Fruit fly (Drosophila melanogaster): ENCODE results near the gene Lip4.

Gene Lip4

DNA sequence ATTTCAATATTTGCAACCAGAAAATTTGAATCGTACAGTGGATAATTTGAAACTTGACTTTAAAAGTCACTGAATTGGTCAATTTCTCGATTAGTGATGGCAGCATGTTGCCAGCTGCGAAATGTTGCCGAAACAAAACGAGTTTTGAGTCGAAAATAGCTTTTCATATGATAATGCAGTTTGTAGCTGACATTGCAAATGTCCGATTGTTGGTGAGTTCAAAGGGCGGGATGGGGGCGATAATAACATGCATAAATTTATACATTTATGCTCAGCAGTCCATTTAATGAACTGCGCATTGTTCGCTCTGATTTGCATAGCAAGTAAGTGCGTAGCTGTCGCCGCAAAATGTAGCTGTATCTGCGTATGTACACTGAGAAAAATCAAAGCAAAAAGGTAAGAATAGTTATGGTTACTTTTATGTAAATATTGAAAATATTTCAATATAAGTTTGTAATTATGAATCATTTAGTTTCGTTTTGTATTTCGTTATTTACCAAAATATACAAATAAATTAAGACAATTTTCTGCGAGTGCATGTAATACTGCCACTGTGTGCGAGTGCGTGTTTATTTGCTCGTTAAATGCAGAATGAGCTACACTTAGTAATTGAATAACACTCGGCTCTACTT lies at the start of gene Lip4 (continued):
- TF ChIP-seq Sox14 (GFP tag; optimal IDR thresholded peaks at IDR 0.05) (peak; percentile 46), Ets96B (tag; optimal IDR thresholded peaks at IDR 0.05) (peak; percentile 75), CG8632 (GFP tag; optimal IDR thresholded peaks at IDR 0.05) (peak; percentile 57), esn (GFP tag; optimal IDR thresholded peaks at IDR 0.05) (peak; percentile 65), dsx (GFP tag; optimal IDR thresholded peaks at IDR 0.05; ENCODE audit: poor library complexity, severe bottlenecking) (peak; percentile 73), acj6 (GFP tag; optimal IDR thresholded peaks at IDR 0.05) (peak; percentile 68), CG6163 (GFP tag; IDR thresholded peaks at IDR 0.05) (no peak), fkh (GFP tag; optimal IDR thresholded peaks at IDR 0.05) (peak; percentile 42), svp (GFP tag) (peak; percentile 84)

DNA sequence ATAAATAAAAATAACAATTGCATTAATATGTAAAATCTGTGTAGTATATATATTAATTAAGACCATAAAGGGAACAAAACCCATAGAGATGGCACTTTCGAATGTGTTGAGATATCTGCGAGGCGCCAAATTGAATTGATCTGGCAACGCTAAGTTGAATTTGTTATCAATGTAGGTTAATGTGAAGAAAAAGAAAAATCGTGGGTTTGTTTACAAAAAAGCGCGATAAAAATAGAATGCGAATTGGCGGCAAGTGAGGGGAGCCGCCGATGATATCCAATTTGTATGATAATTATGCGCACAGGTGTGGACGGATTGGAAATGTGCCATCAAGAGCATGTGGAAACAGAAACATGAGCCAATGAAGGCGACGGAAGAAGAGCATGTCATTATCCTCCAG lies 47.5 kb upstream of the Lip4 start:
- no peak for TF ChIP-seq topi (GFP tag; optimal IDR thresholded peaks at IDR 0.05)
- TF ChIP-seq acj6 (GFP tag; optimal IDR thresholded peaks at IDR 0.05), result no peak
- TF ChIP-seq salr (GFP tag; optimal IDR thresholded peaks at IDR 0.05), result no peak
- peak; percentile 59 for TF ChIP-seq fkh (GFP tag; optimal IDR thresholded peaks at IDR 0.05)
- TF ChIP-seq Blimp-1 (GFP tag; optimal IDR thresholded peaks at IDR 0.05), result no peak
- TF ChIP-seq CG15336 (GFP tag; IDR thresholded peaks at IDR 0.05), result peak; percentile 33; the same call in 1 of the 2 replicates
- peak; percentile 31; the same call in 1 of the 3 replicates for TF ChIP-seq CG8119 (GFP tag; IDR thresholded peaks at IDR 0.05)

DNA sequence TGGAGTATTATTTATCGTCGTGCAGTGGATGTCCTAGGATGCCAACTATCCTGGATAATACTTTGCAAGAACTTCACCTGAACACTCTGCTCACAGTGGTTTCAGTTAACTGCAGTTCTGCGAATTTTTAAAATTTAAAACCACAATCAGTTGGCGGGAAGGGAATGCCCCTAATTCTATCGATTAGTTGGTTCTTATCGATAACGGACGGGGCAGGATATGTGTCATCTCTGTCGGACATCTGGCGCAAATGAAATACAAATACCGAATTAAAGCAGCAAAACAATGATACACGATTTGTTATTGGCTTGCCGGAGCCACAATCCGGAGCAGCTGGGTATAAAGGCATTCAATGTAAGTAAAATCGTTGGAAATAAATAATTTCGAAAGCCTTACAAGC lies 44.3 kb upstream of the Lip4 start, which contains the start of gene Grip75:
Gene Grip75 (plus strand): TSS at position 223 of the 400 bp plus-strand sequence.
- TF ChIP-seq Met (GFP tag; optimal IDR thresholded peaks at IDR 0.05), result no peak
- no peak for TF ChIP-seq Lpt (GFP tag; optimal IDR thresholded peaks at IDR 0.05)
- TF ChIP-seq CG11902 (GFP tag; optimal IDR thresholded peaks at IDR 0.05), result no peak
- no peak for TF ChIP-seq CG9139 (GFP tag; optimal IDR thresholded peaks at IDR 0.05)
- no peak for TF ChIP-seq Smox (GFP tag; optimal IDR thresholded peaks at IDR 0.05)
- no peak for TF ChIP-seq CG34406 (GFP tag; optimal IDR thresholded peaks at IDR 0.05)
- TF ChIP-seq dac (GFP tag; optimal IDR thresholded peaks at IDR 0.05), result no peak
- no peak for TF ChIP-seq CG6854 (GFP tag; optimal IDR thresholded peaks at IDR 0.05)

DNA sequence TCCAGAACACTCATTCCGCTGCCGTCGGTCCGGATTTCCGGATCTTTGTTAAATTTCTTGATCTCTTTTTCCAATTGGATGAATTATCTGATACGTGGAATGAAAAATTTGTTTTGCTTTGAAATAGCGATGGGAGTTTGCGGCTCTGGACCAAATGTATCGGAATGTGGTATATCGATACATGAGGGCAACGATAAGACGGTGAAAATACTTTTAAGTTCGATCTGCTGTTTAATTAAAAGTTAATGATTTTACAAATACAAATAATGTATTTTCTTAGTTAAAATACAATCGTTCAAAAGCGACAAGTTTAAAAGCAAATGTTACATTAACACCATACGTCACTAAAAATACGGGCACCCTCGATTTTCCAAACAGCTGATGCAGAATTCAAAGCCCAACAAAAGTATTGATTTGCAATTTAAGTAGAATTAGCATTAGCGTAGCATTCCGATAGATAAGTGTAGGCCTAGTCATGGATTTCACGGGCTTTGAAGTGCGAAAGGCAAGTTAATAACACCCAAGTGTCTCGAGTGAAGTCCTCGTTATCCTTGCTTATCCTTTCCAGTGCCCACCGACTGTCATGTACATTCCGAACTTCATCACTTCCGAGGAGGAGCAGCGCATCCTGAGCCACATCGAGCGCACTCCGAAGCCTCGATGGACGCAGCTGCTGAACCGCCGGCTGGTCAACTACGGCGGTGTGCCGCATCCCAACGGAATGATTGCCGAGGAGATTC lies 38.7 kb upstream of the Lip4 start, which contains the start of the genes Cog4 and CG6144:
Gene Cog4 (minus strand): TSS at position 139 of the 740 bp plus-strand sequence.
Gene CG6144 (plus strand): TSS at position 211 of the 740 bp plus-strand sequence.
- TF ChIP-seq CG8119 (GFP tag; IDR thresholded peaks at IDR 0.05) (no peak), ss (GFP tag; optimal IDR thresholded peaks at IDR 0.05) (no peak), CG10631 (GFP tag; optimal IDR thresholded peaks at IDR 0.05) (no peak), lz (GFP tag; optimal IDR thresholded peaks at IDR 0.05) (peak; percentile 70), CG11762 (GFP tag; optimal IDR thresholded peaks at IDR 0.05; ENCODE audit: insufficient read depth) (no peak), Met (GFP tag; optimal IDR thresholded peaks at IDR 0.05) (no peak), CG9139 (GFP tag; optimal IDR thresholded peaks at IDR 0.05) (no peak), Eip93F (GFP tag; optimal IDR thresholded peaks at IDR 0.05) (peak; percentile 47), CG32006 (GFP tag; optimal IDR thresholded peaks at IDR 0.05) (no peak), Smox (GFP tag; optimal IDR thresholded peaks at IDR 0.05) (no peak), CG31627 (GFP tag; optimal IDR thresholded peaks at IDR 0.05) (no peak), vri (GFP tag; optimal IDR thresholded peaks at IDR 0.05) (no peak), CG3032 (tag; optimal IDR thresholded peaks at IDR 0.05) (no peak), CG6276 (GFP tag; optimal IDR thresholded peaks at IDR 0.05) (no peak), CG6792 (GFP tag; optimal IDR thresholded peaks at IDR 0.05) (no peak), net (GFP tag; optimal IDR thresholded peaks at IDR 0.05) (no peak), Hr38 (GFP tag; optimal IDR thresholded peaks at IDR 0.05) (no peak), svp (GFP tag) (no peak), esn (GFP tag; optimal IDR thresholded peaks at IDR 0.05) (peak; percentile 45), CG16779 (tag; optimal IDR thresholded peaks at IDR 0.05) (no peak), Sox15 (GFP tag; optimal IDR thresholded peaks at IDR 0.05) (no peak), Ets21C (GFP tag; optimal IDR thresholded peaks at IDR 0.05) (no peak), Blimp-1 (GFP tag; optimal IDR thresholded peaks at IDR 0.05) (no peak), Hr4 (GFP tag; optimal IDR thresholded peaks at IDR 0.05) (no peak), CG6163 (GFP tag; IDR thresholded peaks at IDR 0.05) (no peak; the same call in 2 of the 3 replicates), CG11294 (GFP tag; IDR thresholded peaks at IDR 0.05) (no peak)
